Fruit fly (Drosophila melanogaster) whole organism, embryonic: ENCODE results near the gene Mec2.

Source experiments
- B-H2 ChIP-seq: fragments of 200-800 bp; sonication (Bioruptor generic); optimal IDR thresholded peaks from 2 replicates; lab custom pipeline; 2018; ENCODE audit warnings: missing biosample characterization, mild to moderate bottlenecking, missing genetic modification characterization
- CG10321 ChIP-seq: fragments of 200-800 bp; sonication (Bioruptor generic); IDR thresholded peaks from 2 replicates; pipeline ENCODE4 v1.3.6; 2022; ENCODE audit warnings: missing biosample characterization, missing genetic modification characterization
- CG12104 ChIP-seq: fragments of 200-800 bp; sonication (Bioruptor generic); optimal IDR thresholded peaks from 3 replicates; lab custom pipeline; 2016; ENCODE audit warnings: missing biosample characterization, missing genetic modification characterization
- CG1233 ChIP-seq: fragments of 200-800 bp; sonication (Bioruptor generic); optimal IDR thresholded peaks from 4 replicates; lab custom pipeline; 2018; ENCODE audit warnings: missing biosample characterization, mild to moderate bottlenecking, missing genetic modification characterization
- CG1603 ChIP-seq: fragments of 200-800 bp; sonication (Bioruptor generic); optimal IDR thresholded peaks from 2 replicates; lab custom pipeline; 2019; ENCODE audit warnings: missing biosample characterization, mild to moderate bottlenecking, missing genetic modification characterization, moderate library complexity
- CG16863 ChIP-seq: fragments of 200-800 bp; sonication (Bioruptor generic); optimal IDR thresholded peaks from 3 replicates; lab custom pipeline; 2016; ENCODE audit warnings: missing biosample characterization, missing genetic modification characterization
- CG17328 ChIP-seq: fragments of 200-800 bp; sonication (Bioruptor generic); IDR thresholded peaks from 2 replicates; pipeline ENCODE4 v1.3.6; 2022; ENCODE audit warnings: missing biosample characterization, missing genetic modification characterization
- CG17612 ChIP-seq: fragments of 200-800 bp; sonication (Bioruptor generic); IDR thresholded peaks from 2 replicates; pipeline ENCODE4 v1.3.6; 2022; ENCODE audit warnings: missing biosample characterization, missing genetic modification characterization
- CG1832 ChIP-seq: fragments of 200-800 bp; sonication (Bioruptor generic); optimal IDR thresholded peaks from 2 replicates; lab custom pipeline; 2017; ENCODE audit warnings: missing biosample characterization, mild to moderate bottlenecking, missing genetic modification characterization, inconsistent platforms
- CG18476 ChIP-seq: fragments of 200-800 bp; sonication (Bioruptor generic); optimal IDR thresholded peaks from 2 replicates; lab custom pipeline; 2016; ENCODE audit warnings: missing biosample characterization, mild to moderate bottlenecking, missing genetic modification characterization
- CG31365 ChIP-seq: fragments of 200-800 bp; sonication (Bioruptor generic); optimal IDR thresholded peaks from 2 replicates; lab custom pipeline; 2018; ENCODE audit warnings: missing biosample characterization, mild to moderate bottlenecking, missing genetic modification characterization
- CG33557 ChIP-seq: fragments of 200-800 bp; sonication (Bioruptor generic); optimal IDR thresholded peaks from 2 replicates; lab custom pipeline; 2019; ENCODE audit warnings: missing biosample characterization, mild to moderate bottlenecking, missing genetic modification characterization, moderate library complexity
- CG3838 ChIP-seq: fragments of 200-800 bp; sonication (Bioruptor generic); optimal IDR thresholded peaks from 3 replicates; lab custom pipeline; 2016; ENCODE audit warnings: missing biosample characterization, missing genetic modification characterization
- CG4282 ChIP-seq: fragments of 200-800 bp; sonication (Bioruptor generic); optimal IDR thresholded peaks from 2 replicates; lab custom pipeline; 2016; ENCODE audit warnings: missing biosample characterization, missing genetic modification characterization
- CG6791 ChIP-seq: fragments of 200-800 bp; sonication (Bioruptor generic); IDR thresholded peaks from 3 replicates; pipeline ENCODE4 v1.3.6; 2022; ENCODE audit warnings: missing biosample characterization, missing genetic modification characterization; ENCODE audit not compliant: partially characterized antibody
- CG6813 ChIP-seq: fragments of 200-800 bp; sonication (Bioruptor generic); optimal IDR thresholded peaks from 2 replicates; lab custom pipeline; 2017; ENCODE audit warnings: missing biosample characterization, missing genetic modification characterization, mild to moderate bottlenecking, moderate library complexity, missing genetic modification reagents
- CG7963 ChIP-seq: fragments of 200-800 bp; sonication (Bioruptor generic); IDR thresholded peaks from 3 replicates; pipeline ENCODE4 v1.3.6; 2022; ENCODE audit warnings: missing biosample characterization, missing genetic modification characterization; ENCODE audit not compliant: partially characterized antibody
- CG9215 ChIP-seq: fragments of 200-800 bp; sonication (Bioruptor generic); IDR thresholded peaks from 2 replicates; pipeline ENCODE4 v1.3.6; 2022; ENCODE audit warnings: missing biosample characterization, missing genetic modification characterization
- CG9437 ChIP-seq: fragments of 200-800 bp; sonication (Bioruptor generic); optimal IDR thresholded peaks from 2 replicates; lab custom pipeline; 2018; ENCODE audit warnings: missing biosample characterization, mild to moderate bottlenecking, missing genetic modification characterization
- CG9876 ChIP-seq: fragments of 200-800 bp; sonication (Bioruptor generic); optimal IDR thresholded peaks from 2 replicates; lab custom pipeline; 2016; ENCODE audit warnings: missing biosample characterization, missing genetic modification characterization
- CrebB ChIP-seq: fragments of 200-800 bp; sonication (Bioruptor generic); optimal IDR thresholded peaks from 3 replicates; lab custom pipeline; 2018; ENCODE audit warnings: missing biosample characterization, mild to moderate bottlenecking, missing genetic modification characterization
- Dip2 ChIP-seq: fragments of 200-800 bp; sonication (Bioruptor generic); IDR thresholded peaks from 2 replicates; pipeline ENCODE4 v1.3.6; 2022; ENCODE audit warnings: missing biosample characterization, missing genetic modification characterization
- Doc3 ChIP-seq: fragments of 200-800 bp; sonication (Bioruptor generic); IDR thresholded peaks from 3 replicates; pipeline ENCODE4 v1.3.6; 2022; ENCODE audit warnings: missing biosample characterization, missing genetic modification characterization; ENCODE audit not compliant: partially characterized antibody
- Ets65A ChIP-seq: fragments of 200-800 bp; sonication (Bioruptor generic); peaks from one replicate; lab custom pipeline; 2016; ENCODE audit warnings: missing biosample characterization, missing genetic modification characterization
- Lim3 ChIP-seq: fragments of 200-800 bp; sonication (Bioruptor generic); IDR thresholded peaks from 2 replicates; pipeline ENCODE4 v1.3.6; 2022; ENCODE audit warnings: missing biosample characterization, missing genetic modification characterization
- NFAT ChIP-seq: fragments of 200-800 bp; sonication (Bioruptor generic); IDR thresholded peaks from 2 replicates; pipeline ENCODE4 v1.3.6; 2022; ENCODE audit warnings: missing biosample characterization, missing genetic modification characterization
- Scr ChIP-seq: fragments of 200-800 bp; sonication (Bioruptor generic); IDR thresholded peaks from 2 replicates; pipeline ENCODE4 v1.3.6; 2022; ENCODE audit warnings: missing biosample characterization, missing genetic modification characterization; ENCODE audit not compliant: partially characterized antibody
- Side ChIP-seq: fragments of 200-800 bp; sonication (Bioruptor generic); optimal IDR thresholded peaks from 2 replicates; lab custom pipeline; 2016; ENCODE audit warnings: missing biosample characterization, missing genetic modification characterization
- Trl ChIP-seq, 3 experiments: fragments of >200 bp in 2 of 3; fragments of 200-800 bp in 1 of 3; sonication (Bioruptor generic) in 1 of 3; optimal IDR thresholded peaks; 2 replicates in 1 of 3; 3 replicates in 2 of 3; lab custom pipeline; 2016 to 2017; ENCODE audit warnings: missing biosample characterization in 1 of 3, missing genetic modification characterization in 1 of 3
- az2 ChIP-seq: fragments of 200-800 bp; sonication (Bioruptor generic); optimal IDR thresholded peaks from 3 replicates; lab custom pipeline; 2016; ENCODE audit warnings: missing biosample characterization, missing genetic modification characterization
- bcd ChIP-seq: fragments of 200-800 bp; sonication (Bioruptor generic); optimal IDR thresholded peaks from 2 replicates; lab custom pipeline; 2017; ENCODE audit warnings: missing biosample characterization, mild to moderate bottlenecking, missing genetic modification characterization
- ci ChIP-seq: fragments of 200-800 bp; sonication (Bioruptor generic); IDR thresholded peaks from 3 replicates; pipeline ENCODE4 v1.3.6; 2022; ENCODE audit warnings: missing biosample characterization, missing genetic modification characterization
- cwo ChIP-seq: fragments of 200-800 bp; sonication (Bioruptor generic); optimal IDR thresholded peaks from 3 replicates; lab custom pipeline; 2017; ENCODE audit warnings: missing biosample characterization, missing genetic modification characterization, mild to moderate bottlenecking, moderate library complexity, missing genetic modification reagents
- dan ChIP-seq: fragments of 200-800 bp; sonication (Bioruptor generic); IDR thresholded peaks from 2 replicates; pipeline ENCODE4 v1.3.6; 2022; ENCODE audit warnings: missing biosample characterization, missing genetic modification characterization
- dimm ChIP-seq: fragments of 200-800 bp; sonication (Bioruptor generic); IDR thresholded peaks from 2 replicates; pipeline ENCODE4 v1.3.6; 2022; ENCODE audit warnings: missing biosample characterization, missing genetic modification characterization
- dpn ChIP-seq, 2 experiments: fragments of 200-800 bp; sonication (Bioruptor generic); optimal IDR thresholded peaks; 3 replicates each; lab custom pipeline; 2016; ENCODE audit warnings: missing biosample characterization in 2 of 2, missing genetic modification characterization in 2 of 2
- fd3F ChIP-seq: fragments of 200-800 bp; sonication (Bioruptor generic); optimal IDR thresholded peaks from 2 replicates; lab custom pipeline; 2018; ENCODE audit warnings: missing biosample characterization, mild to moderate bottlenecking, missing genetic modification characterization, moderate library complexity
- gro ChIP-seq: fragments of 200-800 bp; sonication (Bioruptor generic); optimal IDR thresholded peaks from 2 replicates; lab custom pipeline; 2016; ENCODE audit warnings: missing biosample characterization, missing genetic modification characterization
- ind ChIP-seq: fragments of 200-800 bp; sonication (Bioruptor generic); optimal IDR thresholded peaks from 3 replicates; lab custom pipeline; 2016; ENCODE audit warnings: missing biosample characterization, missing genetic modification characterization
- kah ChIP-seq: fragments of 200-800 bp; sonication (Bioruptor generic); optimal IDR thresholded peaks from 2 replicates; lab custom pipeline; 2018; ENCODE audit warnings: missing biosample characterization, mild to moderate bottlenecking, missing genetic modification characterization
- lov ChIP-seq, 2 experiments: fragments of 200-800 bp in 1 of 2; fragments of >200 bp in 1 of 2; sonication (Bioruptor generic) in 1 of 2; IDR thresholded peaks in 1 of 2; optimal IDR thresholded peaks in 1 of 2; 2 replicates in 1 of 2; 3 replicates in 1 of 2; pipeline versions ENCODE4 v1.3.6 to Lab custom; 2017 to 2022; ENCODE audit warnings: missing biosample characterization in 1 of 2, missing genetic modification characterization in 1 of 2
- nmo ChIP-seq: fragments of 200-800 bp; sonication (Bioruptor generic); optimal IDR thresholded peaks from 2 replicates; lab custom pipeline; 2018; ENCODE audit warnings: missing biosample characterization, mild to moderate bottlenecking, missing genetic modification characterization, moderate library complexity
- pum ChIP-seq: fragments of 200-800 bp; sonication (Bioruptor generic); optimal IDR thresholded peaks from 2 replicates; lab custom pipeline; 2016; ENCODE audit warnings: missing biosample characterization, missing genetic modification characterization
- sc ChIP-seq, 3 experiments: fragments of >200 bp in 2 of 3; fragments of 200-800 bp in 1 of 3; sonication (Bioruptor generic) in 1 of 3; optimal IDR thresholded peaks; 2 replicates in 2 of 3; 3 replicates in 1 of 3; lab custom pipeline; 2017; ENCODE audit warnings: mild to moderate bottlenecking in 1 of 3, missing biosample characterization in 1 of 3, missing genetic modification characterization in 1 of 3, missing genetic modification reagents in 1 of 3
- slp2 ChIP-seq: fragments of 200-800 bp; sonication (Bioruptor generic); optimal IDR thresholded peaks from 2 replicates; lab custom pipeline; 2016; ENCODE audit warnings: missing biosample characterization, missing genetic modification characterization
- sna ChIP-seq: fragments of 200-800 bp; sonication (Bioruptor generic); IDR thresholded peaks from 2 replicates; pipeline ENCODE4 v1.3.6; 2022; ENCODE audit warnings: missing biosample characterization, missing genetic modification characterization; ENCODE audit not compliant: partially characterized antibody
- stwl ChIP-seq: fragments of 200-800 bp; sonication (Bioruptor generic); optimal IDR thresholded peaks from 3 replicates; lab custom pipeline; 2018; ENCODE audit warnings: missing biosample characterization, mild to moderate bottlenecking, missing genetic modification characterization, moderate library complexity
- tll ChIP-seq, 2 experiments: fragments of 200-800 bp in 1 of 2; fragments of >200 bp in 1 of 2; sonication (Bioruptor generic) in 1 of 2; optimal IDR thresholded peaks; 2 replicates each; lab custom pipeline; 2017 to 2019; ENCODE audit warnings: missing biosample characterization in 2 of 2, missing genetic modification characterization in 2 of 2, mild to moderate bottlenecking in 1 of 2, moderate library complexity in 1 of 2
- tup ChIP-seq: fragments of 200-800 bp; sonication (Bioruptor generic); optimal IDR thresholded peaks from 2 replicates; lab custom pipeline; 2016; ENCODE audit warnings: missing biosample characterization, mild to moderate bottlenecking, missing genetic modification characterization, moderate library complexity

Gene Mec2

DNA sequence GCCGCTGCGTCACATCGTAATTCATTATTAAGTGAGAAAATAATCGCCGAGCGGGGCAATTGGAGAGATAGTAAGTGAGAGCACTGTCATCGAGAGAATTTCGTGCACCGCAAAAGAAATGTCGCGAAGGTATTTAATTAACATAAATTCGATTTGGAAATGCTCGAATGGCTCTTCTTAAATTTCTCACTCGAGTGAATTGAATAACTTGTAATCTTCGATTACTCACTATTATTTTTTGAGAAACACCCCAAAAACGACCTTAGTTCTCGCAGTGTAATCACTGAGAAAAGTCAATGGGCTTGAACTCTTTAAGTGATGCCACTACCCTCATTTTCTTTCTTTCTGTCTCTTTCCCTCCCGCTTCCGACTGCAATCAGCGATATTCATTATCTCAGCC lies 32.8 kb upstream of the Mec2 start (continued):
- TF ChIP-seq Scr = no peak
- TF ChIP-seq sna (GFP tag; lab: Robert Waterston, UW) = no peak
- TF ChIP-seq CG9437 (GFP tag; lab: Kevin White, UChicago) = peak; percentile 65
- no peak for TF ChIP-seq NFAT (GFP tag; lab: Robert Waterston, UW)
- TF ChIP-seq CG17328 = peak; percentile 95
- TF ChIP-seq CG3838 (GFP tag; lab: Kevin White, UChicago) = peak; percentile 35
- TF ChIP-seq CG7963 (GFP tag; lab: Robert Waterston, UW) = no peak
- peak; percentile 53 for TF ChIP-seq CG4282 (GFP tag; lab: Kevin White, UChicago)
- TF ChIP-seq sc (optimal IDR thresholded peaks at IDR 0.05; lab: Kevin White, UChicago) = no peak
- TF ChIP-seq sc (GFP tag; optimal IDR thresholded peaks at IDR 0.05; lab: Kevin White, UChicago) = peak; percentile 88
- no peak for TF ChIP-seq Dip2 (GFP tag; lab: Robert Waterston, UW)
- TF ChIP-seq dimm (GFP tag; lab: Robert Waterston, UW) = peak; percentile 68
- TF ChIP-seq fd3F (GFP tag; lab: Kevin White, UChicago) = no peak
- TF ChIP-seq ind (GFP tag; lab: Kevin White, UChicago) = peak; percentile 71
- peak; percentile 51 for TF ChIP-seq CG9876 (GFP tag; lab: Kevin White, UChicago)
- TF ChIP-seq CG10321 (GFP tag; lab: Robert Waterston, UW) = no peak
- peak; percentile 73 for TF ChIP-seq dan (GFP tag; lab: Robert Waterston, UW)
- peak; percentile 62 for TF ChIP-seq CG12104 (GFP tag; lab: Kevin White, UChicago)
- peak in 1 of 2 experiments; percentile 23 for TF ChIP-seq Trl (optimal IDR thresholded peaks at IDR 0.05; lab: Kevin White, UChicago)
- peak; percentile 79 for TF ChIP-seq Trl (GFP tag; optimal IDR thresholded peaks at IDR 0.05; lab: Kevin White, UChicago)
- TF ChIP-seq CG18476 (GFP tag; lab: Kevin White, UChicago) = peak; percentile 65
- TF ChIP-seq CG1603 (tag; lab: Kevin White, UChicago) = peak; percentile 96
- TF ChIP-seq tup (GFP tag; lab: Kevin White, UChicago) = peak; percentile 55
- TF ChIP-seq bcd (GFP tag; lab: Kevin White, UChicago) = peak; percentile 80
- TF ChIP-seq pum (GFP tag; lab: Kevin White, UChicago) = peak; percentile 87
- peak; percentile 59 for TF ChIP-seq CG31365 (tag; lab: Kevin White, UChicago)
- no peak for TF ChIP-seq CG6791 (GFP tag; lab: Robert Waterston, UW)
- peak; percentile 84 for TF ChIP-seq slp2
- peak; percentile 70 for TF ChIP-seq CrebB (tag; lab: Kevin White, UChicago)
- TF ChIP-seq gro (GFP tag; lab: Kevin White, UChicago) = peak; percentile 58
- peak; percentile 93 for TF ChIP-seq CG33557 (GFP tag; lab: Kevin White, UChicago)
- TF ChIP-seq Lim3 (GFP tag; lab: Robert Waterston, UW) = no peak
- TF ChIP-seq CG1233 (GFP tag; lab: Kevin White, UChicago) = peak; percentile 75
- TF ChIP-seq tll (GFP tag; optimal IDR thresholded peaks at IDR 0.05; lab: Kevin White, UChicago) = peak in 1 of 2 experiments; percentile 55
- TF ChIP-seq CG1832 (GFP tag; lab: Kevin White, UChicago) = no peak
- peak; percentile 97 for TF ChIP-seq nmo (GFP tag; lab: Kevin White, UChicago)
- TF ChIP-seq ci (GFP tag; lab: Robert Waterston, UW) = peak; percentile 96
- TF ChIP-seq B-H2 (GFP tag; lab: Kevin White, UChicago) = no peak
- TF ChIP-seq CG16863 (GFP tag; lab: Kevin White, UChicago) = peak; percentile 89
- no peak for TF ChIP-seq lov (optimal IDR thresholded peaks at IDR 0.05; lab: Kevin White, UChicago)
- peak; percentile 92 for TF ChIP-seq lov (GFP tag; IDR thresholded peaks at IDR 0.05; lab: Robert Waterston, UW)
- TF ChIP-seq cwo = peak; percentile 21
- peak; percentile 55 for TF ChIP-seq stwl (tag; lab: Kevin White, UChicago)
- peak; percentile 54 for TF ChIP-seq CG9215 (GFP tag; lab: Robert Waterston, UW)
- TF ChIP-seq Doc3 (GFP tag; lab: Robert Waterston, UW) = no peak
- TF ChIP-seq Ets65A (GFP tag; lab: Kevin White, UChicago) = peak; percentile 98
- peak; percentile 81 for TF ChIP-seq Side (GFP tag; lab: Kevin White, UChicago)
- TF ChIP-seq kah (GFP tag; lab: Kevin White, UChicago) = peak; percentile 73
- peak; percentile 84 for TF ChIP-seq az2 (GFP tag; lab: Kevin White, UChicago)
- TF ChIP-seq CG6813 (GFP tag; lab: Kevin White, UChicago) = peak; percentile 80
- peak; percentile 78 to 83 for TF ChIP-seq dpn (GFP tag; optimal IDR thresholded peaks at IDR 0.05; lab: Kevin White, UChicago)
- peak; percentile 44; the same call in 1 of the 2 replicates for TF ChIP-seq CG17612 (GFP tag; lab: Robert Waterston, UW)
